Fruit fly (Drosophila melanogaster): ENCODE measurements around the gene CG16727.

DNA sequence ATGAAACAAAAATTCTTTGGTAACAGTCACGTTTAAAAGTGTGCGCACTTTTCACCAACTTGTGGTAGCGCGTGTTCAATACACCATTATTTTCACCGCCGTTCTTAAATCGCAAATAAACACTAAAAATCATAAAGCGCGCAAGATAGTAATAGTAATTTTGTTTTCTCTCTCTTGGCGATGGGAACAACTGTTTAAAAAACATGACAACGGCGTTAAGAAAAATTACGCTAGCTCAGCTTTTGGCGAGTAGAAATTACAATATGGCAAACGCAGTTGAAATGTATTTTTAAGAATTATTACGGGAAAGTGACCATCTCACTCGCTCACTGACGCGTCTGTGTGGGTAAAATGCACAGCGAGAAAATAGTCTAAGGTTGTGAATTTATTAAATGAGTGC lies 43.5 kb upstream of the CG16727 start:
- TF ChIP-seq psq (optimal IDR thresholded peaks at IDR 0.05) (no peak), h (optimal IDR thresholded peaks at IDR 0.05) (no peak), Myc (optimal IDR thresholded peaks at IDR 0.05) (no peak), ttk (optimal IDR thresholded peaks at IDR 0.05) (no peak)
